Fruit fly (Drosophila melanogaster) whole organism, embryonic: ENCODE data around the gene CG15286.
A peak's percentile ranks its signal among the peaks of the same experiment; 100 is the strongest.

Source experiments
- Adf1 ChIP-seq: fragments of 200-800 bp; sonication (Bioruptor generic); IDR thresholded peaks from 2 replicates; pipeline ENCODE4 v1.3.6; 2022; ENCODE audit warnings: missing biosample characterization, missing genetic modification characterization
- CG10274 ChIP-seq: fragments of 200-800 bp; sonication (Bioruptor generic); optimal IDR thresholded peaks from 3 replicates; lab custom pipeline; 2017; ENCODE audit warnings: missing biosample characterization, mild to moderate bottlenecking, missing genetic modification characterization
- CG11093 ChIP-seq: fragments of 200-800 bp; sonication (Bioruptor generic); IDR thresholded peaks from 3 replicates; pipeline ENCODE4 v1.3.6; 2022; ENCODE audit warnings: missing biosample characterization, missing genetic modification characterization
- CG11723 ChIP-seq: fragments of 200-800 bp; sonication (Bioruptor generic); optimal IDR thresholded peaks from 2 replicates; lab custom pipeline; 2017; ENCODE audit warnings: missing biosample characterization, mild to moderate bottlenecking, missing genetic modification characterization
- CG1233 ChIP-seq: fragments of 200-800 bp; sonication (Bioruptor generic); optimal IDR thresholded peaks from 4 replicates; lab custom pipeline; 2018; ENCODE audit warnings: missing biosample characterization, mild to moderate bottlenecking, missing genetic modification characterization
- CG15269 ChIP-seq: fragments of 200-800 bp; sonication (Bioruptor generic); optimal IDR thresholded peaks from 2 replicates; lab custom pipeline; 2018; ENCODE audit warnings: missing biosample characterization, mild to moderate bottlenecking, missing genetic modification characterization, moderate library complexity
- CG16815 ChIP-seq: fragments of 200-800 bp; sonication (Bioruptor generic); optimal IDR thresholded peaks from 3 replicates; lab custom pipeline; 2017; ENCODE audit warnings: missing biosample characterization, mild to moderate bottlenecking, missing genetic modification characterization
- CG18619 ChIP-seq: fragments of 200-800 bp; sonication (Bioruptor generic); optimal IDR thresholded peaks from 3 replicates; lab custom pipeline; 2017; ENCODE audit warnings: missing biosample characterization, mild to moderate bottlenecking, missing genetic modification characterization
- CG2116 ChIP-seq: fragments of 200-800 bp; sonication (Bioruptor generic); optimal IDR thresholded peaks from 3 replicates; lab custom pipeline; 2018; ENCODE audit warnings: missing biosample characterization, mild to moderate bottlenecking, missing genetic modification characterization
- CG2678 ChIP-seq: fragments of 200-800 bp; sonication (Bioruptor generic); optimal IDR thresholded peaks from 3 replicates; lab custom pipeline; 2019; ENCODE audit warnings: missing biosample characterization, mild to moderate bottlenecking, missing genetic modification characterization, moderate library complexity
- CG30403 ChIP-seq: fragments of 200-800 bp; sonication (Bioruptor generic); optimal IDR thresholded peaks from 3 replicates; lab custom pipeline; 2016; ENCODE audit warnings: missing biosample characterization, missing genetic modification characterization
- CG33557 ChIP-seq: fragments of 200-800 bp; sonication (Bioruptor generic); optimal IDR thresholded peaks from 2 replicates; lab custom pipeline; 2019; ENCODE audit warnings: missing biosample characterization, mild to moderate bottlenecking, missing genetic modification characterization, moderate library complexity
- CG3995 ChIP-seq: fragments of 200-800 bp; sonication (Bioruptor generic); optimal IDR thresholded peaks from 3 replicates; lab custom pipeline; 2016; ENCODE audit warnings: missing biosample characterization, missing genetic modification characterization
- CG4282 ChIP-seq: fragments of 200-800 bp; sonication (Bioruptor generic); optimal IDR thresholded peaks from 2 replicates; lab custom pipeline; 2016; ENCODE audit warnings: missing biosample characterization, missing genetic modification characterization
- CG4424 ChIP-seq: fragments of 200-800 bp; sonication (Bioruptor generic); optimal IDR thresholded peaks from 3 replicates; lab custom pipeline; 2016; ENCODE audit warnings: missing biosample characterization, missing genetic modification characterization
- CG4820 ChIP-seq: fragments of 200-800 bp; sonication (Bioruptor generic); optimal IDR thresholded peaks from 3 replicates; lab custom pipeline; 2016; ENCODE audit warnings: missing biosample characterization, missing genetic modification characterization
- CG6254 ChIP-seq: fragments of 200-800 bp; sonication (Bioruptor generic); optimal IDR thresholded peaks from 3 replicates; lab custom pipeline; 2017; ENCODE audit warnings: mild to moderate bottlenecking, missing biosample characterization, missing genetic modification reagents, missing genetic modification characterization
- CG6272 ChIP-seq: fragments of 200-800 bp; sonication (Bioruptor generic); IDR thresholded peaks from 2 replicates; pipeline ENCODE4 v1.3.6; 2022; ENCODE audit warnings: missing biosample characterization, missing genetic modification characterization
- CG6683 ChIP-seq: fragments of 200-800 bp; sonication (Bioruptor generic); optimal IDR thresholded peaks from 2 replicates; lab custom pipeline; 2017; ENCODE audit warnings: missing biosample characterization, mild to moderate bottlenecking, missing genetic modification characterization, missing genetic modification reagents
- CG7357 ChIP-seq: fragments of 200-800 bp; sonication (Bioruptor generic); IDR thresholded peaks from 3 replicates; pipeline ENCODE4 v1.3.6; 2022; ENCODE audit warnings: missing biosample characterization, missing genetic modification characterization
- CG7987 ChIP-seq: fragments of 200-800 bp; sonication (Bioruptor generic); optimal IDR thresholded peaks from 2 replicates; lab custom pipeline; 2018; ENCODE audit warnings: missing biosample characterization, mild to moderate bottlenecking, missing genetic modification characterization, moderate library complexity
- Camta ChIP-seq: fragments of 200-800 bp; sonication (Bioruptor generic); optimal IDR thresholded peaks from 2 replicates; lab custom pipeline; 2016; ENCODE audit warnings: missing biosample characterization, missing genetic modification characterization
- Dip2 ChIP-seq: fragments of 200-800 bp; sonication (Bioruptor generic); IDR thresholded peaks from 2 replicates; pipeline ENCODE4 v1.3.6; 2022; ENCODE audit warnings: missing biosample characterization, missing genetic modification characterization
- E2f1 ChIP-seq: fragments of 200-800 bp; sonication (Bioruptor generic); IDR thresholded peaks from 2 replicates; pipeline ENCODE4 v1.3.6; 2022; ENCODE audit warnings: missing biosample characterization, missing genetic modification characterization
- Eip74EF ChIP-seq, 2 experiments: fragments of 200-800 bp in 1 of 2; fragments of >200 bp in 1 of 2; sonication (Bioruptor generic) in 1 of 2; optimal IDR thresholded peaks; 2 replicates each; lab custom pipeline; 2017 to 2019; ENCODE audit warnings: missing biosample characterization in 2 of 2, missing genetic modification characterization in 2 of 2, mild to moderate bottlenecking in 1 of 2, moderate library complexity in 1 of 2
- GATAe ChIP-seq: fragments of 200-800 bp; sonication (Bioruptor generic); conservative IDR thresholded peaks from 2 replicates; pipeline ENCODE4 v1.3.6; 2022; ENCODE audit warnings: missing biosample characterization, missing genetic modification characterization
- HLH54F ChIP-seq: fragments of 200-800 bp; sonication (Bioruptor generic); optimal IDR thresholded peaks from 3 replicates; lab custom pipeline; 2016; ENCODE audit warnings: missing biosample characterization, missing genetic modification characterization
- HLHmδ ChIP-seq: fragments of 200-800 bp; sonication (Bioruptor generic); optimal IDR thresholded peaks from 2 replicates; lab custom pipeline; 2018; ENCODE audit warnings: missing biosample characterization, mild to moderate bottlenecking, missing genetic modification characterization, moderate library complexity
- Hr39 ChIP-seq: fragments of >200 bp; optimal IDR thresholded peaks from 2 replicates; lab custom pipeline; 2017
- Lim3 ChIP-seq: fragments of 200-800 bp; sonication (Bioruptor generic); IDR thresholded peaks from 2 replicates; pipeline ENCODE4 v1.3.6; 2022; ENCODE audit warnings: missing biosample characterization, missing genetic modification characterization
- Med ChIP-seq: fragments of 200-800 bp; sonication (Bioruptor generic); peaks from one replicate; lab custom pipeline; 2016; ENCODE audit warnings: missing biosample characterization, missing genetic modification characterization, mild to moderate bottlenecking, inconsistent platforms, moderate library complexity
- NC2α ChIP-seq: fragments of 200-800 bp; sonication (Bioruptor generic); optimal IDR thresholded peaks from 2 replicates; lab custom pipeline; 2016; ENCODE audit warnings: missing biosample characterization, missing genetic modification characterization
- NFAT ChIP-seq: fragments of 200-800 bp; sonication (Bioruptor generic); IDR thresholded peaks from 2 replicates; pipeline ENCODE4 v1.3.6; 2022; ENCODE audit warnings: missing biosample characterization, missing genetic modification characterization
- Nf-YA ChIP-seq: fragments of 200-800 bp; sonication (Bioruptor generic); IDR thresholded peaks from 2 replicates; pipeline ENCODE4 v1.3.6; 2022; ENCODE audit warnings: missing biosample characterization, missing genetic modification characterization
- Side ChIP-seq: fragments of 200-800 bp; sonication (Bioruptor generic); optimal IDR thresholded peaks from 2 replicates; lab custom pipeline; 2016; ENCODE audit warnings: missing biosample characterization, missing genetic modification characterization
- chinmo ChIP-seq: fragments of 200-800 bp; sonication (Bioruptor generic); IDR thresholded peaks from 4 replicates; pipeline ENCODE4 v1.3.6; 2022; ENCODE audit warnings: missing biosample characterization, missing genetic modification characterization; ENCODE audit not compliant: partially characterized antibody
- ci ChIP-seq: fragments of 200-800 bp; sonication (Bioruptor generic); IDR thresholded peaks from 3 replicates; pipeline ENCODE4 v1.3.6; 2022; ENCODE audit warnings: missing biosample characterization, missing genetic modification characterization
- knrl ChIP-seq: fragments of 200-800 bp; sonication (Bioruptor generic); IDR thresholded peaks from 3 replicates; pipeline ENCODE4 v1.3.6; 2022; ENCODE audit warnings: missing biosample characterization, missing genetic modification characterization; ENCODE audit not compliant: partially characterized antibody
- pfk ChIP-seq: fragments of 200-800 bp; sonication (Bioruptor generic); optimal IDR thresholded peaks from 2 replicates; lab custom pipeline; 2018; ENCODE audit warnings: missing biosample characterization, mild to moderate bottlenecking, missing genetic modification characterization, moderate library complexity
- prd ChIP-seq, 3 experiments: fragments of >200 bp in 2 of 3; fragments of 200-800 bp in 1 of 3; sonication (Bioruptor generic) in 1 of 3; optimal IDR thresholded peaks in 2 of 3; IDR thresholded peaks in 1 of 3; 2 replicates in 2 of 3; 3 replicates in 1 of 3; pipeline versions ENCODE4 v1.3.6 to Lab custom; 2017 to 2022; ENCODE audit warnings: missing biosample characterization in 1 of 3, missing genetic modification characterization in 1 of 3
- pzg ChIP-seq: fragments of 200-800 bp; sonication (Bioruptor generic); optimal IDR thresholded peaks from 3 replicates; lab custom pipeline; 2018; ENCODE audit warnings: missing biosample characterization, mild to moderate bottlenecking, missing genetic modification characterization, moderate library complexity
- run ChIP-seq: fragments of 200-800 bp; sonication (Bioruptor generic); optimal IDR thresholded peaks from 3 replicates; lab custom pipeline; 2018; ENCODE audit warnings: missing biosample characterization, mild to moderate bottlenecking, missing genetic modification characterization
- sd ChIP-seq: fragments of 200-800 bp; sonication (Bioruptor generic); optimal IDR thresholded peaks from 3 replicates; lab custom pipeline; 2018; ENCODE audit warnings: missing biosample characterization, mild to moderate bottlenecking, missing genetic modification characterization, moderate library complexity
- sisA ChIP-seq: fragments of 200-800 bp; sonication (Bioruptor generic); IDR thresholded peaks from 2 replicates; pipeline ENCODE4 v1.3.6; 2022; ENCODE audit warnings: missing biosample characterization, missing genetic modification characterization
- ssp ChIP-seq: fragments of 200-800 bp; sonication (Bioruptor generic); IDR thresholded peaks from 2 replicates; pipeline ENCODE4 v1.3.6; 2022; ENCODE audit warnings: missing biosample characterization, missing genetic modification characterization
- stwl ChIP-seq: fragments of 200-800 bp; sonication (Bioruptor generic); optimal IDR thresholded peaks from 3 replicates; lab custom pipeline; 2018; ENCODE audit warnings: missing biosample characterization, mild to moderate bottlenecking, missing genetic modification characterization, moderate library complexity
- unpg ChIP-seq: fragments of 200-800 bp; sonication (Bioruptor generic); optimal IDR thresholded peaks from 3 replicates; lab custom pipeline; 2018; ENCODE audit warnings: missing biosample characterization, mild to moderate bottlenecking, missing genetic modification characterization, moderate library complexity
- yki ChIP-seq: fragments of >200 bp; optimal IDR thresholded peaks from 3 replicates; lab custom pipeline; 2018

Gene CG15286

dm6 chr2L:14374024-14374423 is 36.0 kb downstream of the CG15286 start (continued):
- TF ChIP-seq CG6254 (GFP tag; lab: Kevin White, UChicago) = no peak
- TF ChIP-seq chinmo (GFP tag; lab: Robert Waterston, UW) = peak; percentile 79; the same call in 2 of the 4 replicates
- peak; percentile 9 for TF ChIP-seq sd (tag; lab: Kevin White, UChicago)
- peak; percentile 59 for TF ChIP-seq run (tag; lab: Kevin White, UChicago)
- no peak for TF ChIP-seq Lim3 (GFP tag; lab: Robert Waterston, UW)
- TF ChIP-seq GATAe (GFP tag; lab: Robert Waterston, UW) = no peak
- no peak for TF ChIP-seq Dip2 (GFP tag; lab: Robert Waterston, UW)
- no peak for TF ChIP-seq CG11093 (GFP tag; lab: Robert Waterston, UW)

dm6 chr2L:14376484-14377254 is 38.6 kb downstream of the CG15286 start:
- TF ChIP-seq unpg (GFP tag; lab: Kevin White, UChicago) = no peak
- TF ChIP-seq CG4424 = peak; percentile 59
- peak in 1 of 2 experiments; percentile 47 for TF ChIP-seq Eip74EF (GFP tag; optimal IDR thresholded peaks at IDR 0.05; lab: Kevin White, UChicago)
- TF ChIP-seq CG30403 (GFP tag; lab: Kevin White, UChicago) = peak; percentile 64
- TF ChIP-seq E2f1 (GFP tag; lab: Robert Waterston, UW) = peak; percentile 38
- TF ChIP-seq CG6683 (GFP tag; lab: Kevin White, UChicago) = no peak
- no peak for TF ChIP-seq CG7987 (GFP tag; lab: Kevin White, UChicago)
- no peak for TF ChIP-seq knrl
- TF ChIP-seq CG2678 (tag; lab: Kevin White, UChicago) = peak; percentile 72
- no peak for TF ChIP-seq pzg
- TF ChIP-seq CG1233 (GFP tag; lab: Kevin White, UChicago) = peak; percentile 23
- TF ChIP-seq CG4282 (GFP tag; lab: Kevin White, UChicago) = no peak
- no peak for TF ChIP-seq Side (GFP tag; lab: Kevin White, UChicago)
- no peak for TF ChIP-seq yki
- TF ChIP-seq Nf-YA (GFP tag; lab: Robert Waterston, UW) = no peak
- no peak for TF ChIP-seq pfk (GFP tag; lab: Kevin White, UChicago)
- TF ChIP-seq NC2α (GFP tag; lab: Kevin White, UChicago) = peak; percentile 3
- TF ChIP-seq HLHmδ = no peak
- peak; percentile 1 for TF ChIP-seq HLH54F
- TF ChIP-seq Camta (GFP tag; lab: Kevin White, UChicago) = no peak
- no peak for TF ChIP-seq CG7357 (GFP tag; lab: Robert Waterston, UW)
- no peak for TF ChIP-seq CG33557 (GFP tag; lab: Kevin White, UChicago)
- peak; percentile 10 for TF ChIP-seq CG2116 (GFP tag; lab: Kevin White, UChicago)
- peak; percentile 40 for TF ChIP-seq CG10274 (GFP tag; lab: Kevin White, UChicago)
- no peak for TF ChIP-seq NFAT (GFP tag; lab: Robert Waterston, UW)
- peak; percentile 29 for TF ChIP-seq CG16815 (GFP tag; lab: Kevin White, UChicago)
- TF ChIP-seq ci (GFP tag; lab: Robert Waterston, UW) = no peak
- TF ChIP-seq sisA (GFP tag; lab: Robert Waterston, UW) = no peak
- no peak for TF ChIP-seq Hr39 (lab: Kevin White, UChicago)
- peak; percentile 65 for TF ChIP-seq CG18619 (GFP tag; lab: Kevin White, UChicago)
- TF ChIP-seq CG15269 (tag; lab: Kevin White, UChicago) = peak; percentile 20
- TF ChIP-seq Adf1 (GFP tag; lab: Robert Waterston, UW) = no peak
- TF ChIP-seq CG3995 (GFP tag; lab: Kevin White, UChicago) = no peak
- TF ChIP-seq prd (optimal IDR thresholded peaks at IDR 0.05; lab: Kevin White, UChicago) = no peak
- peak; percentile 52 for TF ChIP-seq prd (GFP tag; IDR thresholded peaks at IDR 0.05; lab: Robert Waterston, UW)
- TF ChIP-seq CG6272 = no peak
- TF ChIP-seq stwl (tag; lab: Kevin White, UChicago) = no peak
- no peak; the same call in 2 of the 3 replicates for TF ChIP-seq CG11093 (GFP tag; lab: Robert Waterston, UW)
- TF ChIP-seq CG4820 (GFP tag; lab: Kevin White, UChicago) = peak; percentile 12
- peak; percentile 70 for TF ChIP-seq Med (GFP tag; lab: Kevin White, UChicago)
- peak; percentile 11 for TF ChIP-seq CG11723 (GFP tag; lab: Kevin White, UChicago)
- peak; percentile 25; the same call in 1 of the 2 replicates for TF ChIP-seq ssp (GFP tag; lab: Robert Waterston, UW)
